Worm (Caenorhabditis elegans) whole organism, L3 larva: ENCODE measurements around the gene T11B7.5.

Experiments used
- R02D3.7 ChIP-seq: fragments of 150-350 bp; optimal IDR thresholded peaks from 2 replicates; lab custom pipeline; 2014; ENCODE audit warnings: missing biosample characterization, missing genetic modification characterization
- ceh-9 ChIP-seq: sonication (generic microtip); optimal IDR thresholded peaks from 2 replicates; lab custom pipeline; 2018; ENCODE audit warnings: missing biosample characterization, missing genetic modification characterization
- elt-2 ChIP-seq: sonication (generic microtip); optimal IDR thresholded peaks from 2 replicates; lab custom pipeline; 2016; ENCODE audit warnings: missing genetic modification reagents, mild to moderate bottlenecking, missing genetic modification characterization, missing compliant biosample characterization
- skn-1 ChIP-seq: fragments of 150-350 bp; optimal IDR thresholded peaks from 2 replicates; lab custom pipeline; 2014; ENCODE audit warnings: missing biosample characterization, missing genetic modification characterization
- zag-1 ChIP-seq: fragments of 150-350 bp; optimal IDR thresholded peaks from 2 replicates; lab custom pipeline; 2014; ENCODE audit warnings: missing biosample characterization, missing genetic modification characterization

ce11 chrIV:8845922-8846321, 9.9 kb downstream of the T11B7.5 start:
- TF ChIP-seq R02D3.7 (tag; lab: Kevin White, UChicago) (no peak), elt-2 (tag; lab: Kevin White, UChicago) (peak; percentile 81), ceh-9 (no peak), skn-1 (tag; lab: Kevin White, UChicago) (no peak), zag-1 (tag; lab: Kevin White, UChicago) (no peak)
